Fruit fly (Drosophila melanogaster) whole organism, adult: ENCODE results near the gene Polr1C.

Experiments used
- CG11617 ChIP-seq: fragments of 200-800 bp; sonication (Bioruptor generic); optimal IDR thresholded peaks from 2 replicates; lab custom pipeline; 2017; ENCODE audit warnings: mild to moderate bottlenecking, missing biosample characterization, missing genetic modification reagents, missing genetic modification characterization
- CG14711 ChIP-seq: fragments of 200-800 bp; sonication (Bioruptor generic); optimal IDR thresholded peaks from 2 replicates; lab custom pipeline; 2018; ENCODE audit warnings: missing biosample characterization, mild to moderate bottlenecking, missing genetic modification characterization, moderate library complexity
- CG33017 ChIP-seq: fragments of 200-800 bp; sonication (Bioruptor generic); optimal IDR thresholded peaks from 2 replicates; lab custom pipeline; 2018; ENCODE audit warnings: missing biosample characterization, mild to moderate bottlenecking, missing genetic modification characterization, moderate library complexity
- CG5204 ChIP-seq: fragments of 200-800 bp; sonication (Bioruptor generic); optimal IDR thresholded peaks from 2 replicates; lab custom pipeline; 2016; ENCODE audit warnings: missing biosample characterization, missing genetic modification characterization
- Crg-1 ChIP-seq: fragments of 200-800 bp; sonication (Bioruptor generic); optimal IDR thresholded peaks from 2 replicates; lab custom pipeline; 2016; ENCODE audit warnings: missing biosample characterization, missing genetic modification characterization
- bab1 ChIP-seq: fragments of 200-800 bp; sonication (Bioruptor generic); optimal IDR thresholded peaks from 3 replicates; lab custom pipeline; 2019; ENCODE audit warnings: missing biosample characterization, mild to moderate bottlenecking, missing genetic modification characterization, moderate library complexity
- cic ChIP-seq: fragments of 200-800 bp; sonication (Bioruptor generic); optimal IDR thresholded peaks from 2 replicates; lab custom pipeline; 2017; ENCODE audit warnings: missing biosample characterization, mild to moderate bottlenecking, missing genetic modification characterization, moderate library complexity
- cnc ChIP-seq, 2 experiments: fragments of >200 bp; optimal IDR thresholded peaks; 2 replicates each; lab custom pipeline; 2017
- kay ChIP-seq: fragments of 200-800 bp; sonication (Bioruptor generic); peaks from one replicate; lab custom pipeline; 2016; ENCODE audit warnings: missing biosample characterization, missing genetic modification characterization, borderline replicate concordance
- ovo ChIP-seq: fragments of 200-800 bp; sonication (Bioruptor generic); optimal IDR thresholded peaks from 2 replicates; lab custom pipeline; 2016; ENCODE audit warnings: missing biosample characterization, missing genetic modification characterization
- toe ChIP-seq: fragments of 200-800 bp; sonication (Bioruptor generic); optimal IDR thresholded peaks from 2 replicates; lab custom pipeline; 2016; ENCODE audit warnings: missing biosample characterization, missing genetic modification characterization

dm6 chr2L:5000919-5001581 is 32.2 kb downstream of the Polr1C start:
- TF ChIP-seq CG5204 (GFP tag; lab: Kevin White, UChicago) (no peak), CG14711 (peak; percentile 35), bab1 (GFP tag; lab: Kevin White, UChicago) (no peak), toe (no peak), kay (GFP tag; lab: Kevin White, UChicago) (peak; percentile 33), Crg-1 (GFP tag; lab: Kevin White, UChicago) (no peak), ovo (GFP tag; lab: Kevin White, UChicago) (no peak), CG11617 (GFP tag; lab: Kevin White, UChicago) (no peak), cnc (optimal IDR thresholded peaks at IDR 0.05; lab: Kevin White, UChicago) (no peak), cic (peak; percentile 72), CG33017 (tag; lab: Kevin White, UChicago) (no peak)
